Worm (Caenorhabditis elegans): ENCODE measurements around the gene ceh-89.

ceh-89 gene

DNA sequence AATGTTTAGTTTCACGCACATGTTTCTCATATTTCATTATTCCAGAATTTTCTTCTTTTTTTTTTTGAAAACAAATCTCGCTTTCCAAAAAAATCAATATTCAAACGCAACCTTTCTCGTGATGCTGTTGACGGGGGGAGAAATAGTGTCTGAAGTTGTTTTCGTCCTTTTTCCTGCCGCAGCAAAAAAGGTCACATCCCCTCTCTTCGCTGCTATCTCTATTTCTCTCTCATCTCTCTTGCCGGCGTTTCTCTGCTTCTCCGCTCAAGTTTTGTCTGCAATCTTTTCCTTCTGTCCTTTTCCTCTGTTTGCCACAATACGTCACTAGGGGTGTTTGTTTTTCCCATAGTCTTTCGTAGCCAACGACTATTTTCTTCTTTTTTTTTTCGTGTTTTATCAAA is 5.0 kb downstream of the ceh-89 start (continued):
- TF ChIP-seq egl-13 (tag; optimal IDR thresholded peaks at IDR 0.05): no peak
- TF ChIP-seq jun-1 (tag; optimal IDR thresholded peaks at IDR 0.05): peak; percentile 43
- TF ChIP-seq nhr-90 (tag; optimal IDR thresholded peaks at IDR 0.05; ENCODE audit: poor library complexity): peak; percentile 82
- TF ChIP-seq hlh-4 (tag; optimal IDR thresholded peaks at IDR 0.05): no peak
- TF ChIP-seq zag-1 (tag; optimal IDR thresholded peaks at IDR 0.05): no peak
- TF ChIP-seq elt-2 (tag; optimal IDR thresholded peaks at IDR 0.05): peak; percentile 43
- peak; percentile 75 for TF ChIP-seq unc-86 (tag; optimal IDR thresholded peaks at IDR 0.05)
- peak; percentile 43 for TF ChIP-seq hpl-2 (GFP tag; optimal IDR thresholded peaks at IDR 0.05)
- TF ChIP-seq dsc-1 (tag; optimal IDR thresholded peaks at IDR 0.05): peak; percentile 52
- peak; percentile 13 for TF ChIP-seq F16B12.6 (tag; optimal IDR thresholded peaks at IDR 0.05)
- peak; percentile 97 for TF ChIP-seq lin-14 (GFP tag; optimal IDR thresholded peaks at IDR 0.05)
- TF ChIP-seq xbp-1 (tag; optimal IDR thresholded peaks at IDR 0.05): peak; percentile 61
- TF ChIP-seq efl-3 (GFP tag; optimal IDR thresholded peaks at IDR 0.05): no peak
- peak; percentile 86 for TF ChIP-seq C16A3.4 (tag; optimal IDR thresholded peaks at IDR 0.05)
- TF ChIP-seq ztf-11 (tag; optimal IDR thresholded peaks at IDR 0.05): no peak
- TF ChIP-seq blmp-1 (tag; optimal IDR thresholded peaks at IDR 0.05): peak; percentile 91
- TF ChIP-seq unc-98 (GFP tag; IDR thresholded peaks at IDR 0.05): no peak
- peak; percentile 80 for TF ChIP-seq fos-1 (tag; optimal IDR thresholded peaks at IDR 0.05)
- peak; percentile 75 for TF ChIP-seq tbx-2 (tag; optimal IDR thresholded peaks at IDR 0.05)
- TF ChIP-seq lin-35 (GFP tag; optimal IDR thresholded peaks at IDR 0.05): peak; percentile 63 to 81
- no peak for TF ChIP-seq unc-62 (GFP tag; optimal IDR thresholded peaks at IDR 0.05)
- peak; percentile 94 for TF ChIP-seq nhr-85 (tag)
- TF ChIP-seq mab-9 (GFP tag; IDR thresholded peaks at IDR 0.05): no peak
- TF ChIP-seq ces-1 (GFP tag; optimal IDR thresholded peaks at IDR 0.05): no peak
- peak; percentile 11 for TF ChIP-seq ama-1 (optimal IDR thresholded peaks at IDR 0.05)
- no peak for TF ChIP-seq ets-5 (GFP tag; IDR thresholded peaks at IDR 0.05)
- TF ChIP-seq lin-13 (GFP tag; optimal IDR thresholded peaks at IDR 0.05): peak; percentile 57
- TF ChIP-seq nhr-20 (tag; optimal IDR thresholded peaks at IDR 0.05): peak; percentile 89
- no peak for TF ChIP-seq tlp-1 (tag; optimal IDR thresholded peaks at IDR 0.05)
- TF ChIP-seq mep-1 (tag; optimal IDR thresholded peaks at IDR 0.05): peak; percentile 86
- TF ChIP-seq swsn-7 (tag; optimal IDR thresholded peaks at IDR 0.05): peak; percentile 75
- no peak for TF ChIP-seq lin-39 (tag; optimal IDR thresholded peaks at IDR 0.05)
- no peak for TF ChIP-seq nhr-12 (tag; optimal IDR thresholded peaks at IDR 0.05)
- TF ChIP-seq snu-23 (GFP tag; optimal IDR thresholded peaks at IDR 0.05): peak; percentile 92
- TF ChIP-seq nhr-84 (tag; optimal IDR thresholded peaks at IDR 0.05): no peak
- peak; percentile 58 for TF ChIP-seq nhr-19 (GFP tag; conservative IDR thresholded peaks at IDR 0.05)
- peak; percentile 59 for TF ChIP-seq rnt-1 (tag; optimal IDR thresholded peaks at IDR 0.05)

DNA sequence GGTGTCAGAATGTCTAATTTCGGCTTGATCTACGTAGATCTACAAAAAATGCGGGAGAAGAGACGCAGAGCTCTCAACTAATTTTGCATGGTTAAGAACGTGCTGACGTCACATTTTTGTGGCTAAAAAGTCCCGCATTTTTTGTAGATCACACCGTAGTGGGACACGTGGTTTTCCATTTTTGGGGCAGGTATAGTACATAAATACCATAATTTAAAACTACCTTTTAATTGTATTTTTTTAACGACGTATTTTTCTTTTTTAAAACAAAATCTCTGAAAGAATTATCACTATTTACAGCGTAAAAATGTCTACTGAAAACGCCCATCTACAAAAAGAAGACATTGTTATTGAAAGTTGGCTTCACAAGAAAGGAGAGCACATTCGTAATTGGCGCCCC is 5.7 kb downstream of the ceh-89 start, which contains the start of gene akt-2:
TSS of gene akt-2 (plus strand) at position 301 of the 400 bp plus-strand sequence.
- TF ChIP-seq nhr-19 (GFP tag; conservative IDR thresholded peaks at IDR 0.05): no peak
- no peak for TF ChIP-seq jun-1 (tag; optimal IDR thresholded peaks at IDR 0.05)
- TF ChIP-seq tbx-2 (tag; optimal IDR thresholded peaks at IDR 0.05): no peak

DNA sequence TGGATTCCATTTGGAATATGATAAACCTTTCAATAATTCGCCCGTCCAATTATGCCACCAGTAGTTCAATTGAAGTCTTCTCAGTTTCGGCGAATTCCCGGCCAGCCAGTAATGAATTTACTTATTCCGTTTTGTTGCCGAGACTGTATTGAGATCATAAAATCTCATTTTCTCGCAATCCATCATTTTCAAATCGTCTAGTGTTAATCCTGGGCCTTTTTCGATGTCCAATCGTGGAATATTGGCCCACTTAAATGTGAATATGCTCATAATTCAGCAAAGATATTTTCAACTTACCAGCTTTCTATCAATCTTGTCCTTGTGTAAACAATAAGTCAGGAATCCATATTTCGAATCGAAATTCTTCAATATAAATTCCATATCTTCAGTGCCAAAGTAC is 10.9 kb downstream of the ceh-89 start:
- no peak for TF ChIP-seq ets-5 (GFP tag; IDR thresholded peaks at IDR 0.05)
- no peak for TF ChIP-seq snpc-4 (tag; optimal IDR thresholded peaks at IDR 0.05)
- no peak for TF ChIP-seq nhr-76 (tag; optimal IDR thresholded peaks at IDR 0.05)
- no peak for TF ChIP-seq egl-27 (tag; optimal IDR thresholded peaks at IDR 0.05)

DNA sequence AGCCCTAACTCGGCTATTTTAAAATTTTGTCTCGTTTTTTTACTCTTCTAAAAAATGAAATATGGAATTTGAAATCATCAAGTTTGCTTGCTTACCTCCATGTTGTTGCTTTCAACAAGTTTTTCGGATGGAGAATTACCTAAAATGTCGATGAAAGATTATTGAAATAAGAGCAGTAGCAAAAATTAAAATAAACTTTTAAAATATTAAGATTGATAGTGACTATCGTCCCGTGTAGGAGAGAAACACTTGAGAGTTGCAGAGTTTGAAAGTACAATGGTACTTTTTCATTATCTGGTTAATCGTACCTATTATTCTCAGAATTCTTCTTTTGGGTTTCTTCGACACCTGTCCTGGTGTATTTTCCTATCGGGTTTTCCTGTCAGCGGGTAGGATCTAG is 15.2 kb downstream of the ceh-89 start, which contains the start of gene ceh-90:
TSS of gene ceh-90 (minus strand) at position 101 of the 400 bp plus-strand sequence.
- no peak for TF ChIP-seq isw-1 (GFP tag; IDR thresholded peaks at IDR 0.05)
- no peak for TF ChIP-seq snpc-4 (tag; optimal IDR thresholded peaks at IDR 0.05)
- no peak for TF ChIP-seq lsy-2 (tag; optimal IDR thresholded peaks at IDR 0.05)
- TF ChIP-seq pax-3 (tag; optimal IDR thresholded peaks at IDR 0.05): no peak
- TF ChIP-seq C04F5.9 (tag; optimal IDR thresholded peaks at IDR 0.05): no peak
- TF ChIP-seq sptf-1 (tag; optimal IDR thresholded peaks at IDR 0.05): no peak
- TF ChIP-seq nhr-47 (tag; optimal IDR thresholded peaks at IDR 0.05): no peak
- TF ChIP-seq hlh-4 (tag; optimal IDR thresholded peaks at IDR 0.05): no peak
- no peak for TF ChIP-seq efl-1 (optimal IDR thresholded peaks at IDR 0.05)
- no peak for TF ChIP-seq efl-1 (GFP tag; optimal IDR thresholded peaks at IDR 0.05 in 1 of 2)
- no peak for TF ChIP-seq nhr-28 (tag; optimal IDR thresholded peaks at IDR 0.05)
- TF ChIP-seq aly-2 (tag; optimal IDR thresholded peaks at IDR 0.05): no peak
